Worm (Caenorhabditis elegans) whole organism, midembryonic: ENCODE results near the gene nuo-4.

ENCODE experiments used
- T22C8.4 ChIP-seq: fragments of 200-800 bp; sonication (Bioruptor generic); IDR thresholded peaks from 2 replicates; pipeline ENCODE4 v1.3.6; 2022; ENCODE audit warnings: missing genetic modification characterization, missing compliant biosample characterization
- tab-1 ChIP-seq: fragments of 200-800 bp; sonication (Bioruptor generic); IDR thresholded peaks from 2 replicates; pipeline ENCODE4 v1.3.6; 2022; ENCODE audit warnings: missing genetic modification characterization, missing compliant biosample characterization

DNA sequence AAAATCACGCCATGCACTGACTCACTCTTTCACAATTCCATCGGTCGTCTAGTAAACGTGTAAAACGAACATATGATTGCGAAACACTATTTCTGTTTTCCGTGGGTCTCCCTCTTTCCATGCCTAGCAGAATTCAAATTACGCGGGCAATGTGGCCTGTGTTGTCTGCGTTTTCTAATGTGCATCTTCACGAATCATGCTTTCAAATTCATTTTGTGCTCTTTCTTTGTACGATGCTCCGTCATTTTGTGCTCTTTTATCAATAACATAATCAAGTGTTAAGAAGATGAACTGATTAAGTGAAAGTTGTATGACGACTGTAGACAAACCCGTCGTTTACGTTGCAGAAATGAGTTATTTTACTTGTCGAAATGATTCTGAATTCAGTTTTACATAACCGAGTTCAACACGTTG is 7.2 kb upstream of the nuo-4 start:
- TF ChIP-seq tab-1 (GFP tag; lab: Robert Waterston, UW), result no peak
- TF ChIP-seq T22C8.4 (GFP tag; lab: Robert Waterston, UW), result no peak
